Fruit fly (Drosophila melanogaster): ENCODE measurements around the gene CtsB.
A peak's percentile ranks its signal among the peaks of the same experiment; 100 is the strongest.

Gene CtsB

DNA sequence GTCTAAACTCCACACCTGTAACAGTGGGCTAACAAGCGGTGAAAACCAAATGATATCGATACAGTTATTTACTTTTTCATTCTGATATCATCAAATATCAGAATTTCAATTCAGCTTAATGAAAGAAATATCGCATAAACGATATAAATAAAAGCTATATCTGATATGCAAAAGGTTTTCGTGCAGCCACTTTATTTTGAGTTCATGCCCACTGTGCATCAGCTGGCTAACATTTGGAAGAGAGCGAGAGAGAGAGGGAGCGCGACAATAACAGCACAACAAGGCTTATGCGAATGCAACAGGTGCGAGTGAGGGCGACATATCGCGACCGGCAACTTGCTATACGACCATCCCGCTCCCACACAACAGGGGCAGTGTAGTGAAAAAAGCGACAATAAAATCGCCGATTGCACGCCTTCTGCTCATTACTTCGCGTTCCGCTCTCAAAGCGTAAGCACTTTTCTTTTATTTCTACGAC is 42.5 kb downstream of the CtsB start, which contains the start of gene CG11151 (continued):
- TF ChIP-seq Dp (GFP tag; optimal IDR thresholded peaks at IDR 0.05): peak; percentile 38
- TF ChIP-seq CG10979 (tag; optimal IDR thresholded peaks at IDR 0.05): peak; percentile 96
- TF ChIP-seq btn (GFP tag; optimal IDR thresholded peaks at IDR 0.05): peak; percentile 95
- no peak for TF ChIP-seq CG2129 (GFP tag; IDR thresholded peaks at IDR 0.05; ENCODE audit: partially characterized antibody)
- peak; percentile 96 for TF ChIP-seq CG8388 (GFP tag; optimal IDR thresholded peaks at IDR 0.05)
- TF ChIP-seq Max (GFP tag; optimal IDR thresholded peaks at IDR 0.05): peak; percentile 96
- TF ChIP-seq CG17359 (tag; optimal IDR thresholded peaks at IDR 0.05): peak; percentile 98
- peak; percentile 96 for TF ChIP-seq Atf6 (GFP tag; IDR thresholded peaks at IDR 0.05)
- TF ChIP-seq ranshi (GFP tag; IDR thresholded peaks at IDR 0.05): peak; percentile 95
- peak; percentile 95 for TF ChIP-seq fd3F (GFP tag; optimal IDR thresholded peaks at IDR 0.05)
- TF ChIP-seq CG9817 (tag; optimal IDR thresholded peaks at IDR 0.05): peak; percentile 96
- TF ChIP-seq CG30403 (GFP tag; optimal IDR thresholded peaks at IDR 0.05): peak; percentile 97
- TF ChIP-seq ara (GFP tag; IDR thresholded peaks at IDR 0.05): peak; percentile 95
- TF ChIP-seq Stat92E (GFP tag; optimal IDR thresholded peaks at IDR 0.05): peak in 1 of 3 experiments; percentile 92
- TF ChIP-seq Asciz (GFP tag; optimal IDR thresholded peaks at IDR 0.05): peak; percentile 96
- peak; percentile 51 for TF ChIP-seq MESR4 (GFP tag; optimal IDR thresholded peaks at IDR 0.05)
- peak; percentile 86 for TF ChIP-seq CG18011 (GFP tag; optimal IDR thresholded peaks at IDR 0.05)
- TF ChIP-seq YL-1 (GFP tag; optimal IDR thresholded peaks at IDR 0.05): peak; percentile 88
- TF ChIP-seq ci (GFP tag; IDR thresholded peaks at IDR 0.05): peak; percentile 98
- TF ChIP-seq Hand (GFP tag; optimal IDR thresholded peaks at IDR 0.05): peak; percentile 96
- TF ChIP-seq emc (GFP tag; optimal IDR thresholded peaks at IDR 0.05): peak; percentile 88
- TF ChIP-seq CG3995 (GFP tag; optimal IDR thresholded peaks at IDR 0.05): peak; percentile 70
- TF ChIP-seq salm (tag; optimal IDR thresholded peaks at IDR 0.05): peak; percentile 96
- TF ChIP-seq zf30C (GFP tag; optimal IDR thresholded peaks at IDR 0.05): peak; percentile 32
- TF ChIP-seq klu (GFP tag; IDR thresholded peaks at IDR 0.05): peak; percentile 86
- TF ChIP-seq TFAM (GFP tag; optimal IDR thresholded peaks at IDR 0.05): peak; percentile 81
- TF ChIP-seq CG11560 (tag; IDR thresholded peaks at IDR 0.05): peak; percentile 78
- TF ChIP-seq eyg (GFP tag; optimal IDR thresholded peaks at IDR 0.05): peak; percentile 94
- peak in 1 of 2 experiments; percentile 93 for TF ChIP-seq Eip74EF (GFP tag; optimal IDR thresholded peaks at IDR 0.05)
- TF ChIP-seq Rfx (GFP tag; IDR thresholded peaks at IDR 0.05): peak; percentile 96
- TF ChIP-seq fu2 (GFP tag; optimal IDR thresholded peaks at IDR 0.05): peak; percentile 96
- TF ChIP-seq CG7839 (tag; optimal IDR thresholded peaks at IDR 0.05): peak; percentile 98
- TF ChIP-seq zfh1 (GFP tag; IDR thresholded peaks at IDR 0.05): peak; percentile 96
- peak; percentile 95 for TF ChIP-seq Six4 (GFP tag; optimal IDR thresholded peaks at IDR 0.05)
- TF ChIP-seq sc (optimal IDR thresholded peaks at IDR 0.05): no peak
- TF ChIP-seq sc (GFP tag; optimal IDR thresholded peaks at IDR 0.05): peak; percentile 93
- 0 out of 4 replicates have a peak, but pooled peaks have one; percentile 79 for TF ChIP-seq chinmo (GFP tag; IDR thresholded peaks at IDR 0.05; ENCODE audit: partially characterized antibody)
- TF ChIP-seq CG17912 (GFP tag; optimal IDR thresholded peaks at IDR 0.05): peak; percentile 94
- TF ChIP-seq sqz (GFP tag; optimal IDR thresholded peaks at IDR 0.05): peak; percentile 93
- TF ChIP-seq Hey (tag; optimal IDR thresholded peaks at IDR 0.05): peak; percentile 85
- peak; percentile 49; the same call in 1 of the 2 replicates for TF ChIP-seq sna (GFP tag; IDR thresholded peaks at IDR 0.05; ENCODE audit: partially characterized antibody)
- TF ChIP-seq CG5245 (GFP tag; optimal IDR thresholded peaks at IDR 0.05): peak; percentile 95
- TF ChIP-seq Fer2 (tag; optimal IDR thresholded peaks at IDR 0.05): peak; percentile 93
- peak; percentile 92 for TF ChIP-seq MTF-1 (GFP tag; optimal IDR thresholded peaks at IDR 0.05; ENCODE audit: borderline replicate concordance)
- peak; percentile 96 for TF ChIP-seq zfh2 (GFP tag; optimal IDR thresholded peaks at IDR 0.05)
- TF ChIP-seq ac (GFP tag; optimal IDR thresholded peaks at IDR 0.05): peak; percentile 94
- TF ChIP-seq CG6654 (GFP tag; optimal IDR thresholded peaks at IDR 0.05): peak; percentile 88
- TF ChIP-seq CG3281 (GFP tag; optimal IDR thresholded peaks at IDR 0.05): peak; percentile 97
- peak; percentile 96 for TF ChIP-seq schlank (tag; optimal IDR thresholded peaks at IDR 0.05)
